Worm (Caenorhabditis elegans) whole organism, young adult: Measurements from ENCODE around the gene C35D10.12.

Source experiments
- F39B2.1 ChIP-seq: fragments of 200-800 bp; sonication (Bioruptor generic); IDR thresholded peaks from 2 replicates; pipeline ENCODE4 v1.3.6; 2022; ENCODE audit warnings: missing genetic modification reagents, missing genetic modification characterization, missing compliant biosample characterization
- F57A8.1 ChIP-seq: fragments of 200-800 bp; sonication (Bioruptor generic); optimal IDR thresholded peaks from 2 replicates; lab custom pipeline; 2018; ENCODE audit warnings: mild to moderate bottlenecking, missing genetic modification characterization, moderate library complexity, missing compliant biosample characterization
- K11D2.4 ChIP-seq: fragments of 200-800 bp; sonication (Bioruptor generic); IDR thresholded peaks from 2 replicates; pipeline ENCODE4 v1.3.6; 2022; ENCODE audit warnings: missing genetic modification reagents, missing genetic modification characterization, missing compliant biosample characterization
- Y67H2A.10 ChIP-seq: fragments of 200-800 bp; sonication (Bioruptor generic); conservative IDR thresholded peaks from 2 replicates; pipeline ENCODE4 v1.3.6; 2022; ENCODE audit warnings: missing genetic modification reagents, missing genetic modification characterization, missing compliant biosample characterization
- akir-1 ChIP-seq: fragments of 200-800 bp; sonication (Bioruptor generic); optimal IDR thresholded peaks from 2 replicates; lab custom pipeline; 2018; ENCODE audit warnings: mild to moderate bottlenecking, missing genetic modification characterization, moderate library complexity, missing compliant biosample characterization
- aptf-2 ChIP-seq: fragments of 200-800 bp; sonication (Bioruptor generic); conservative IDR thresholded peaks from 2 replicates; pipeline ENCODE4 v1.3.6; 2022; ENCODE audit warnings: missing genetic modification reagents, missing genetic modification characterization, missing compliant biosample characterization
- aptf-3 ChIP-seq: fragments of 200-800 bp; sonication (Bioruptor generic); IDR thresholded peaks from 2 replicates; pipeline ENCODE4 v1.3.6; 2022; ENCODE audit warnings: missing genetic modification characterization, missing compliant biosample characterization
- attf-5 ChIP-seq: fragments of 200-800 bp; sonication (Bioruptor generic); optimal IDR thresholded peaks from 2 replicates; lab custom pipeline; 2018; ENCODE audit warnings: mild to moderate bottlenecking, missing genetic modification characterization, missing compliant biosample characterization
- attf-6 ChIP-seq: fragments of 200-800 bp; sonication (Bioruptor generic); IDR thresholded peaks from 2 replicates; pipeline ENCODE4 v1.3.6; 2022; ENCODE audit warnings: missing genetic modification reagents, missing genetic modification characterization, missing compliant biosample characterization
- bed-1 ChIP-seq: fragments of 200-800 bp; sonication (Bioruptor generic); IDR thresholded peaks from 2 replicates; pipeline ENCODE4 v1.3.6; 2022; ENCODE audit warnings: missing genetic modification reagents, missing genetic modification characterization, missing compliant biosample characterization
- ceh-27 ChIP-seq: fragments of 200-800 bp; sonication (Bioruptor generic); optimal IDR thresholded peaks from 2 replicates; lab custom pipeline; 2018; ENCODE audit warnings: mild to moderate bottlenecking, missing genetic modification characterization, moderate library complexity, missing compliant biosample characterization
- dpff-1 ChIP-seq: sonication (generic microtip); optimal IDR thresholded peaks from 2 replicates; lab custom pipeline; 2017; ENCODE audit warnings: mild to moderate bottlenecking, missing genetic modification characterization, missing compliant biosample characterization
- dpl-1 ChIP-seq: fragments of 150-350 bp; optimal IDR thresholded peaks from 2 replicates; lab custom pipeline; 2014; ENCODE audit warnings: missing biosample characterization, missing genetic modification reagents, missing genetic modification characterization
- efl-1 ChIP-seq: fragments of 150-350 bp; optimal IDR thresholded peaks from 2 replicates; lab custom pipeline; 2014; ENCODE audit warnings: missing biosample characterization, missing genetic modification reagents, missing genetic modification characterization
- egrh-3 ChIP-seq: fragments of 200-800 bp; sonication (Bioruptor generic); IDR thresholded peaks from 2 replicates; pipeline ENCODE4 v1.3.6; 2022; ENCODE audit warnings: missing genetic modification reagents, missing genetic modification characterization, missing compliant biosample characterization
- hlh-12 ChIP-seq: sonication (generic microtip); optimal IDR thresholded peaks from 2 replicates; lab custom pipeline; 2016; ENCODE audit warnings: missing genetic modification characterization, missing compliant biosample characterization
- hlh-26 ChIP-seq: fragments of 200-800 bp; sonication (Bioruptor generic); conservative IDR thresholded peaks from 2 replicates; pipeline ENCODE4 v1.3.6; 2022; ENCODE audit warnings: missing genetic modification reagents, missing genetic modification characterization, missing compliant biosample characterization
- hmg-1.2 ChIP-seq: fragments of 200-800 bp; sonication (Bioruptor generic); IDR thresholded peaks from 2 replicates; pipeline ENCODE4 v1.3.6; 2022; ENCODE audit warnings: missing genetic modification reagents, missing genetic modification characterization, missing compliant biosample characterization
- hmg-20 ChIP-seq: fragments of 200-800 bp; sonication (Bioruptor generic); IDR thresholded peaks from 2 replicates; pipeline ENCODE4 v1.3.6; 2022; ENCODE audit warnings: missing genetic modification reagents, missing genetic modification characterization, missing compliant biosample characterization
- let-607 ChIP-seq, 2 experiments: fragments of 200-800 bp in 1 of 2; sonication (Bioruptor generic) in 1 of 2; sonication (generic microtip) in 1 of 2; optimal IDR thresholded peaks; 2 replicates each; lab custom pipeline; 2016 to 2018; ENCODE audit warnings: mild to moderate bottlenecking in 2 of 2, missing compliant biosample characterization in 2 of 2, missing genetic modification characterization in 2 of 2, moderate library complexity in 2 of 2, missing genotype in 1 of 2
- lin-26 ChIP-seq: fragments of 200-800 bp; sonication (Bioruptor generic); IDR thresholded peaks from 2 replicates; pipeline ENCODE4 v1.3.6; 2022; ENCODE audit warnings: missing genetic modification reagents, missing genetic modification characterization, missing compliant biosample characterization
- lin-35 ChIP-seq, 3 experiments: fragments of 150-350 bp in 2 of 3; sonication (generic microtip) in 1 of 3; optimal IDR thresholded peaks; 2 replicates each; lab custom pipeline; 2014 to 2018; ENCODE audit warnings: missing biosample characterization in 3 of 3, missing genetic modification characterization in 3 of 3, missing genetic modification reagents in 3 of 3
- lin-54 ChIP-seq: fragments of 200-800 bp; sonication (Bioruptor generic); optimal IDR thresholded peaks from 2 replicates; lab custom pipeline; 2018; ENCODE audit warnings: mild to moderate bottlenecking, missing genetic modification characterization, missing compliant biosample characterization
- lsl-1 ChIP-seq: fragments of 200-800 bp; sonication (Bioruptor generic); optimal IDR thresholded peaks from 2 replicates; lab custom pipeline; 2018; ENCODE audit warnings: mild to moderate bottlenecking, missing genetic modification characterization, moderate library complexity, missing compliant biosample characterization
- lsy-27 ChIP-seq: sonication (generic microtip); optimal IDR thresholded peaks from 2 replicates; lab custom pipeline; 2017; ENCODE audit warnings: missing genetic modification characterization, mild to moderate bottlenecking, missing compliant biosample characterization, antibody characterized with exemption, missing genotype, borderline replicate concordance; ENCODE audit not compliant: insufficient read depth
- madf-3 ChIP-seq: fragments of 200-800 bp; sonication (Bioruptor generic); IDR thresholded peaks from 2 replicates; pipeline ENCODE4 v1.3.6; 2022; ENCODE audit warnings: missing genetic modification reagents, missing genetic modification characterization, missing compliant biosample characterization
- nfyb-1 ChIP-seq: fragments of 200-800 bp; sonication (Bioruptor generic); IDR thresholded peaks from 2 replicates; pipeline ENCODE4 v1.3.6; 2022; ENCODE audit warnings: missing genetic modification reagents, missing genetic modification characterization, missing compliant biosample characterization
- nhr-179 ChIP-seq: sonication (generic microtip); optimal IDR thresholded peaks from 2 replicates; lab custom pipeline; 2016; ENCODE audit warnings: mild to moderate bottlenecking, missing genetic modification characterization, missing compliant biosample characterization
- nhr-27 ChIP-seq: fragments of 200-800 bp; sonication (Bioruptor generic); optimal IDR thresholded peaks from 2 replicates; lab custom pipeline; 2018; ENCODE audit warnings: mild to moderate bottlenecking, missing genetic modification characterization, moderate library complexity, missing compliant biosample characterization
- nhr-90 ChIP-seq: sonication (generic microtip); optimal IDR thresholded peaks from 2 replicates; lab custom pipeline; 2016; ENCODE audit warnings: missing genotype, mild to moderate bottlenecking, missing genetic modification characterization, missing compliant biosample characterization
- pbrm-1 ChIP-seq: fragments of 200-800 bp; sonication (Bioruptor generic); IDR thresholded peaks from 2 replicates; pipeline ENCODE4 v1.3.6; 2022; ENCODE audit warnings: missing genetic modification reagents, missing genetic modification characterization, missing compliant biosample characterization
- sea-2 ChIP-seq: fragments of 200-800 bp; sonication (Bioruptor generic); IDR thresholded peaks from 2 replicates; pipeline ENCODE4 v1.3.6; 2022; ENCODE audit warnings: missing genetic modification characterization, missing compliant biosample characterization
- somi-1 ChIP-seq: fragments of 200-800 bp; sonication (Bioruptor generic); optimal IDR thresholded peaks from 2 replicates; lab custom pipeline; 2018; ENCODE audit warnings: mild to moderate bottlenecking, missing genetic modification characterization, missing compliant biosample characterization
- unc-62 ChIP-seq: fragments of 150-350 bp; optimal IDR thresholded peaks from 2 replicates; lab custom pipeline; 2014; ENCODE audit warnings: missing biosample characterization, missing genetic modification reagents, missing genetic modification characterization
- ztf-6 ChIP-seq: fragments of 200-800 bp; sonication (Bioruptor generic); IDR thresholded peaks from 2 replicates; pipeline ENCODE4 v1.3.6; 2022; ENCODE audit warnings: missing genetic modification reagents, missing genetic modification characterization, missing compliant biosample characterization

The C35D10.12 gene

ce11 chrIII:4854918-4855317 is 19.7 kb downstream of the C35D10.12 start, which contains the start of gene C35D10.8:
Gene C35D10.8 (plus strand): TSS chrIII:4855218.
- TF ChIP-seq egrh-3 (GFP tag; lab: Robert Waterston, UW) = no peak
- no peak for TF ChIP-seq nfyb-1 (GFP tag; lab: Robert Waterston, UW)
- no peak for TF ChIP-seq dpff-1 (tag; lab: Kevin White, UChicago)
- TF ChIP-seq sea-2 (GFP tag; lab: Robert Waterston, UW) = no peak
- no peak for TF ChIP-seq F39B2.1 (GFP tag; lab: Robert Waterston, UW)
- TF ChIP-seq lsy-27 (tag; lab: Kevin White, UChicago) = no peak
- TF ChIP-seq nhr-90 (tag; lab: Kevin White, UChicago) = no peak
- TF ChIP-seq ztf-6 = no peak
- TF ChIP-seq ceh-27 (GFP tag; lab: Kevin White, UChicago) = no peak
- no peak for TF ChIP-seq nhr-27 (tag; lab: Kevin White, UChicago)
- TF ChIP-seq dpl-1 = no peak
- no peak for TF ChIP-seq hmg-20 (GFP tag; lab: Robert Waterston, UW)
- no peak for TF ChIP-seq akir-1 (GFP tag; lab: Kevin White, UChicago)
- no peak for TF ChIP-seq hlh-12 (tag; lab: Kevin White, UChicago)
- TF ChIP-seq Y67H2A.10 (GFP tag; lab: Robert Waterston, UW) = no peak
- no peak for TF ChIP-seq F57A8.1 (GFP tag; lab: Kevin White, UChicago)
- TF ChIP-seq nhr-179 (tag; lab: Kevin White, UChicago) = no peak

- TF ChIP-seq lin-26 (no peak), madf-3 (0 out of 2 replicates have a peak, but pooled peaks have one; percentile 32), lin-35 (GFP tag; optimal IDR thresholded peaks at IDR 0.05; lab: Kevin White, UChicago) (peak in 1 of 3 experiments; percentile 1)
These were observed 22.5 kb downstream of the C35D10.12 start, which contains the start of gene ced-4 for ce11 chrIII:4852025-4852424. Gene ced-4 (plus strand): TSS chrIII:4852325.

- TF ChIP-seq attf-6 (GFP tag; lab: Robert Waterston, UW) (no peak), dpl-1 (peak; percentile 14), aptf-3 (no peak), aptf-2 (GFP tag; lab: Robert Waterston, UW) (no peak), lin-54 (GFP tag; lab: Kevin White, UChicago) (peak; percentile 21), pbrm-1 (GFP tag; lab: Robert Waterston, UW) (no peak), somi-1 (no peak), K11D2.4 (GFP tag; lab: Robert Waterston, UW) (no peak), hlh-12 (tag; lab: Kevin White, UChicago) (no peak), efl-1 (GFP tag; lab: Kevin White, UChicago) (peak; percentile 4), lsl-1 (GFP tag; lab: Kevin White, UChicago) (peak; percentile 43), akir-1 (GFP tag; lab: Kevin White, UChicago) (no peak), hlh-26 (GFP tag; lab: Robert Waterston, UW) (no peak), lin-35 (GFP tag; optimal IDR thresholded peaks at IDR 0.05; lab: Kevin White, UChicago) (peak in 1 of 3 experiments; percentile 29)
These were observed 24.4 kb downstream of the C35D10.12 start, which contains the start of gene F26A1.1 for ce11 chrIII:4850139-4850538. Gene F26A1.1 (plus strand): TSS chrIII:4850507.

ce11 chrIII:4849739-4850138 is 24.8 kb downstream of the C35D10.12 start, which contains the start of gene nonu-1:
Gene nonu-1 (minus strand): TSS chrIII:4849907.
- peak in 1 of 2 experiments; percentile 25 for TF ChIP-seq let-607 (tag; optimal IDR thresholded peaks at IDR 0.05; lab: Kevin White, UChicago)
- TF ChIP-seq lsl-1 (GFP tag; lab: Kevin White, UChicago) = no peak
- TF ChIP-seq attf-5 (GFP tag; lab: Kevin White, UChicago) = peak; percentile 37
- no peak for TF ChIP-seq aptf-3
- TF ChIP-seq hmg-1.2 (GFP tag; lab: Robert Waterston, UW) = peak; percentile 32; the same call in 1 of the 2 replicates
- TF ChIP-seq bed-1 (GFP tag; lab: Robert Waterston, UW) = no peak
- TF ChIP-seq unc-62 = no peak
- TF ChIP-seq, all 124 proteins: peak for 3
